Worm (Caenorhabditis elegans): ENCODE data around the gene rpl-3.
"Not testable (repeated sequence)": the region's sequence is repeated elsewhere in the genome, so short reads cannot be mapped to it uniquely, and the experiment has no call there.

DNA sequence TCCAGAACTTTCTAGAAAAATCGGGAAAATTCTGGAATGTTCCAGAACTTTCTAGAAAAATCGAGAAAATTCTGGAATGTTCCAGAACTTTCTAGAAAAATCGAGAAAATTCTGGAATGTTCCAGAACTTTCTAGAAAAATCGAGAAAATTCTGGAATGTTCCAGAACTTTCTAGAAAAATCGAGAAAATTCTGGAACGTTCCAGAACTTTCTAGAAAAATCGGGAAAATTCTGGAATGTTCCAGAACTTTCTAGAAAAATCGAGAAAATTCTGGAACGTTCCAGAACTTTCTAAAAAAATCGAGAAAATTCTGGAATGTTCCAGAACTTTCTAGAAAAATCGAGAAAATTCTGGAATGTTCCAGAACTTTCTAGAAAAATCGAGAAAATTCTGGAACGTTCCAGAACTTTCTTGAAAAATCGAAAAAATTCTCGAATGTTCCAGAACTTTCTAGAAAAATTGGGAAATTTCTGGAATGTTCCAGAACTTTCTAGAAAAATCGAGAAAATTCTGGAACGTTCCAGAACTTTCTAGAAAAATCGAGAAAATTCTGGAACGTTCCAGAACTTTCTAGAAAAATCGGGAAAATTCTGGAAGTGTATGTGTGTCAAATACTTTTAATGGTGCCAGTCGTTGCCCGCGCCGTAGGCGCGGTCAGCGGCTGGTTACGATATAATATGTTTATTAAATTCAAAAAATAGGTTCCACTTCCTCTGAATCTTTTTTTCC, 29.6 kb downstream of the rpl-3 start:
- not testable (repeated sequence) for TF ChIP-seq R02D3.7 (tag; optimal IDR thresholded peaks at IDR 0.05); unc-39 (tag; optimal IDR thresholded peaks at IDR 0.05); ama-1 (optimal IDR thresholded peaks at IDR 0.05); aly-2 (tag; optimal IDR thresholded peaks at IDR 0.05); ceh-82 (tag; optimal IDR thresholded peaks at IDR 0.05); nhr-102 (tag; optimal IDR thresholded peaks at IDR 0.05); lin-39 (tag; optimal IDR thresholded peaks at IDR 0.05)
